Worm (Caenorhabditis elegans) whole organism, mixed stage, embryonic: ENCODE data around the gene nhr-286.

Experiments used
- M03D4.4 ChIP-seq: sonication (generic microtip); optimal IDR thresholded peaks from 2 replicates; lab custom pipeline; 2017; ENCODE audit warnings: mild to moderate bottlenecking, missing genetic modification characterization, missing compliant biosample characterization
- bed-3 ChIP-seq: fragments of 200-800 bp; sonication (Bioruptor generic); optimal IDR thresholded peaks from 3 replicates; lab custom pipeline; 2018; ENCODE audit warnings: mild to moderate bottlenecking, missing genetic modification characterization, moderate library complexity, missing compliant biosample characterization
- blmp-1 ChIP-seq: fragments of 150-350 bp; optimal IDR thresholded peaks from 2 replicates; lab custom pipeline; 2014; ENCODE audit warnings: missing biosample characterization, missing genetic modification characterization
- ceh-43 ChIP-seq: fragments of 200-800 bp; sonication (Bioruptor generic); optimal IDR thresholded peaks from 2 replicates; lab custom pipeline; 2018; ENCODE audit warnings: mild to moderate bottlenecking, missing genetic modification characterization, moderate library complexity, missing compliant biosample characterization
- ceh-83 ChIP-seq: fragments of 200-800 bp; sonication (Bioruptor generic); optimal IDR thresholded peaks from 2 replicates; lab custom pipeline; 2018; ENCODE audit warnings: mild to moderate bottlenecking, missing genetic modification characterization, missing compliant biosample characterization
- ces-1 ChIP-seq: fragments of 150-350 bp; optimal IDR thresholded peaks from 2 replicates; lab custom pipeline; 2014; ENCODE audit warnings: missing biosample characterization, missing genetic modification reagents, missing genetic modification characterization
- cnd-1 ChIP-seq: fragments of 200-800 bp; sonication (Bioruptor generic); optimal IDR thresholded peaks from 2 replicates; lab custom pipeline; 2018; ENCODE audit warnings: mild to moderate bottlenecking, missing genetic modification characterization, missing compliant biosample characterization
- elt-1 ChIP-seq: sonication (generic microtip); optimal IDR thresholded peaks from 2 replicates; lab custom pipeline; 2017; ENCODE audit warnings: missing genetic modification characterization, mild to moderate bottlenecking, missing compliant biosample characterization, antibody characterized with exemption, moderate library complexity, borderline replicate concordance; ENCODE audit not compliant: insufficient read depth
- elt-3 ChIP-seq: fragments of 150-350 bp; optimal IDR thresholded peaks from 2 replicates; lab custom pipeline; 2014; ENCODE audit warnings: missing biosample characterization, missing genetic modification characterization
- flh-1 ChIP-seq: fragments of 200-800 bp; sonication (Bioruptor generic); optimal IDR thresholded peaks from 2 replicates; lab custom pipeline; 2018; ENCODE audit warnings: mild to moderate bottlenecking, missing genetic modification characterization, moderate library complexity, missing compliant biosample characterization
- hlh-1 ChIP-seq: fragments of 150-350 bp; optimal IDR thresholded peaks from 2 replicates; lab custom pipeline; 2014; ENCODE audit warnings: missing biosample characterization, missing genetic modification reagents, missing genetic modification characterization
- lin-13 ChIP-seq: fragments of 150-350 bp; optimal IDR thresholded peaks from 2 replicates; lab custom pipeline; 2014; ENCODE audit warnings: missing biosample characterization, missing genetic modification characterization
- lin-32 ChIP-seq: fragments of 200-800 bp; sonication (Bioruptor generic); optimal IDR thresholded peaks from 2 replicates; lab custom pipeline; 2018; ENCODE audit warnings: mild to moderate bottlenecking, missing genetic modification characterization, missing compliant biosample characterization
- lsy-2 ChIP-seq: fragments of 150-350 bp; optimal IDR thresholded peaks from 2 replicates; lab custom pipeline; 2014; ENCODE audit warnings: missing biosample characterization, missing genetic modification characterization
- mab-5 ChIP-seq: fragments of 150-350 bp; optimal IDR thresholded peaks from 2 replicates; lab custom pipeline; 2014; ENCODE audit warnings: missing biosample characterization, missing genetic modification characterization
- mep-1 ChIP-seq: fragments of 150-350 bp; optimal IDR thresholded peaks from 2 replicates; lab custom pipeline; 2017; ENCODE audit warnings: missing biosample characterization, missing genetic modification reagents, missing genetic modification characterization, inconsistent platforms
- mls-2 ChIP-seq: sonication (generic microtip); optimal IDR thresholded peaks from 2 replicates; lab custom pipeline; 2016; ENCODE audit warnings: mild to moderate bottlenecking, missing genetic modification characterization, moderate library complexity, missing compliant biosample characterization
- nhr-12 ChIP-seq: fragments of 150-350 bp; optimal IDR thresholded peaks from 2 replicates; lab custom pipeline; 2014; ENCODE audit warnings: missing biosample characterization, missing genetic modification characterization
- nhr-2 ChIP-seq: fragments of 150-350 bp; optimal IDR thresholded peaks from 2 replicates; lab custom pipeline; 2014; ENCODE audit warnings: missing biosample characterization, missing genetic modification characterization
- nhr-28 ChIP-seq: fragments of 150-350 bp; optimal IDR thresholded peaks from 2 replicates; lab custom pipeline; 2014; ENCODE audit warnings: missing biosample characterization, missing genetic modification characterization
- pha-4 ChIP-seq: fragments of 150-350 bp; optimal IDR thresholded peaks from 2 replicates; lab custom pipeline; 2018; ENCODE audit warnings: missing biosample characterization, missing genetic modification reagents, missing genetic modification characterization
- sem-2 ChIP-seq: fragments of 200-800 bp; sonication (Bioruptor generic); optimal IDR thresholded peaks from 2 replicates; lab custom pipeline; 2018; ENCODE audit warnings: mild to moderate bottlenecking, missing genetic modification characterization, missing compliant biosample characterization
- snpc-4 ChIP-seq: fragments of 150-350 bp; optimal IDR thresholded peaks from 2 replicates; lab custom pipeline; 2014; ENCODE audit warnings: missing biosample characterization, missing genetic modification characterization
- sptf-1 ChIP-seq: sonication (generic microtip); optimal IDR thresholded peaks from 2 replicates; lab custom pipeline; 2017; ENCODE audit warnings: mild to moderate bottlenecking, missing genetic modification characterization, moderate library complexity, missing compliant biosample characterization
- tbx-8 ChIP-seq: fragments of 200-800 bp; sonication (Bioruptor generic); optimal IDR thresholded peaks from 2 replicates; lab custom pipeline; 2018; ENCODE audit warnings: mild to moderate bottlenecking, missing genetic modification characterization, moderate library complexity, missing compliant biosample characterization
- unc-120 ChIP-seq: sonication (generic microtip); optimal IDR thresholded peaks from 2 replicates; lab custom pipeline; 2017; ENCODE audit warnings: missing genetic modification characterization, missing compliant biosample characterization; ENCODE audit not compliant: poor library complexity, severe bottlenecking
- unc-39 ChIP-seq: fragments of 150-350 bp; optimal IDR thresholded peaks from 2 replicates; lab custom pipeline; 2014; ENCODE audit warnings: missing biosample characterization, missing genetic modification characterization
- unc-62 ChIP-seq: fragments of 150-350 bp; optimal IDR thresholded peaks from 2 replicates; lab custom pipeline; 2014; ENCODE audit warnings: missing biosample characterization, missing genetic modification reagents, missing genetic modification characterization
- zip-8 ChIP-seq: fragments of 150-350 bp; optimal IDR thresholded peaks from 2 replicates; lab custom pipeline; 2014; ENCODE audit warnings: missing biosample characterization, missing genetic modification characterization
- ztf-11 ChIP-seq: fragments of 150-350 bp; optimal IDR thresholded peaks from 2 replicates; lab custom pipeline; 2014; ENCODE audit warnings: missing biosample characterization, missing genetic modification characterization

The nhr-286 gene

ce11 chrV:7091287-7091686 lies at the start of gene nhr-286:
TSS of gene nhr-286 (minus strand) at chrV:7091610.
- no peak for TF ChIP-seq sptf-1 (tag; lab: Kevin White, UChicago)
- no peak for TF ChIP-seq mls-2
- no peak for TF ChIP-seq pha-4 (tag; lab: Kevin White, UChicago)
- no peak for TF ChIP-seq lsy-2 (tag; lab: Kevin White, UChicago)
- no peak for TF ChIP-seq elt-3 (tag; lab: Kevin White, UChicago)
- no peak for TF ChIP-seq flh-1 (GFP tag; lab: Kevin White, UChicago)
- no peak for TF ChIP-seq elt-1 (tag; lab: Kevin White, UChicago)
- no peak for TF ChIP-seq sem-2 (GFP tag; lab: Kevin White, UChicago)
- TF ChIP-seq snpc-4 (tag; lab: Kevin White, UChicago): no peak
- TF ChIP-seq unc-120: no peak
- TF ChIP-seq unc-39 (tag; lab: Kevin White, UChicago): no peak
- TF ChIP-seq ceh-43: no peak
- no peak for TF ChIP-seq nhr-28
- no peak for TF ChIP-seq zip-8

- no peak for TF ChIP-seq tbx-8
- TF ChIP-seq snpc-4 (tag; lab: Kevin White, UChicago): no peak
- TF ChIP-seq sem-2 (GFP tag; lab: Kevin White, UChicago): no peak
- no peak for TF ChIP-seq lin-13 (tag; lab: Kevin White, UChicago)
- TF ChIP-seq bed-3 (GFP tag; lab: Kevin White, UChicago): no peak
- no peak for TF ChIP-seq unc-120
- TF ChIP-seq unc-39 (tag; lab: Kevin White, UChicago): no peak
- no peak for TF ChIP-seq mab-5
- no peak for TF ChIP-seq lin-32 (GFP tag; lab: Kevin White, UChicago)
- no peak for TF ChIP-seq ces-1
- TF ChIP-seq elt-3 (tag; lab: Kevin White, UChicago): no peak
- no peak for TF ChIP-seq mep-1 (tag; lab: Kevin White, UChicago)
- TF ChIP-seq ceh-83 (GFP tag; lab: Kevin White, UChicago): no peak
- TF ChIP-seq nhr-12 (tag; lab: Kevin White, UChicago): no peak
- TF ChIP-seq zip-8: no peak
- TF ChIP-seq hlh-1 (tag; lab: Kevin White, UChicago): no peak
- TF ChIP-seq nhr-28: no peak
- no peak for TF ChIP-seq nhr-2 (tag; lab: Kevin White, UChicago)
- TF ChIP-seq flh-1 (GFP tag; lab: Kevin White, UChicago): no peak
- TF ChIP-seq, all 35 proteins: peak for 0
Observed at ce11 chrV:7140368-7140767, 49.0 kb upstream of the nhr-286 start.

ce11 chrV:7138320-7138719 lies 46.9 kb upstream of the nhr-286 start, which contains the start of gene str-112:
TSS of gene str-112 (minus strand) at chrV:7138420.
- TF ChIP-seq unc-62 (GFP tag; lab: Kevin White, UChicago): no peak
- TF ChIP-seq ztf-11: no peak
- no peak for TF ChIP-seq lin-13 (tag; lab: Kevin White, UChicago)
- TF ChIP-seq cnd-1 (tag; lab: Kevin White, UChicago): no peak
- no peak for TF ChIP-seq sem-2 (GFP tag; lab: Kevin White, UChicago)

- no peak for TF ChIP-seq sptf-1 (tag; lab: Kevin White, UChicago)
- TF ChIP-seq ces-1: no peak
- no peak for TF ChIP-seq lin-32 (GFP tag; lab: Kevin White, UChicago)
- TF ChIP-seq blmp-1: no peak
- no peak for TF ChIP-seq elt-3 (tag; lab: Kevin White, UChicago)
- TF ChIP-seq zip-8: no peak
- TF ChIP-seq lsy-2 (tag; lab: Kevin White, UChicago): no peak
- no peak for TF ChIP-seq tbx-8
- TF ChIP-seq nhr-12 (tag; lab: Kevin White, UChicago): no peak
- TF ChIP-seq M03D4.4 (tag; lab: Kevin White, UChicago): no peak
- no peak for TF ChIP-seq unc-62 (GFP tag; lab: Kevin White, UChicago)
- no peak for TF ChIP-seq bed-3 (GFP tag; lab: Kevin White, UChicago)
- TF ChIP-seq unc-120: no peak
Observed at ce11 chrV:7136859-7137258, 45.4 kb upstream of the nhr-286 start.

ce11 chrV:7133963-7134362 lies 42.6 kb upstream of the nhr-286 start, which contains the start of gene F10D2.16:
TSS of gene F10D2.16 (plus strand) at chrV:7134263.
- TF ChIP-seq ztf-11: no peak
- TF ChIP-seq sptf-1 (tag; lab: Kevin White, UChicago): no peak
